Fruit fly (Drosophila melanogaster) whole organism, embryonic: Measurements from ENCODE around the gene SelT.
A peak's percentile ranks its signal among the peaks of the same experiment; 100 is the strongest.

Experiments used
- Antp ChIP-seq: fragments of 200-800 bp; sonication (Bioruptor generic); optimal IDR thresholded peaks from 3 replicates; lab custom pipeline; 2016; ENCODE audit warnings: missing biosample characterization, missing genetic modification characterization
- Blimp-1 ChIP-seq: fragments of 200-800 bp; sonication (Bioruptor generic); optimal IDR thresholded peaks from 3 replicates; lab custom pipeline; 2018; ENCODE audit warnings: missing biosample characterization, missing genetic modification characterization, mild to moderate bottlenecking, moderate library complexity, missing genetic modification reagents
- CG10979 ChIP-seq: fragments of 200-800 bp; sonication (Bioruptor generic); optimal IDR thresholded peaks from 2 replicates; lab custom pipeline; 2018; ENCODE audit warnings: missing biosample characterization, mild to moderate bottlenecking, missing genetic modification characterization, moderate library complexity
- CG11723 ChIP-seq: fragments of 200-800 bp; sonication (Bioruptor generic); optimal IDR thresholded peaks from 2 replicates; lab custom pipeline; 2017; ENCODE audit warnings: missing biosample characterization, mild to moderate bottlenecking, missing genetic modification characterization
- CG12104 ChIP-seq: fragments of 200-800 bp; sonication (Bioruptor generic); optimal IDR thresholded peaks from 3 replicates; lab custom pipeline; 2016; ENCODE audit warnings: missing biosample characterization, missing genetic modification characterization
- CG1233 ChIP-seq: fragments of 200-800 bp; sonication (Bioruptor generic); optimal IDR thresholded peaks from 4 replicates; lab custom pipeline; 2018; ENCODE audit warnings: missing biosample characterization, mild to moderate bottlenecking, missing genetic modification characterization
- CG13894 ChIP-seq: fragments of 200-800 bp; sonication (Bioruptor generic); optimal IDR thresholded peaks from 3 replicates; lab custom pipeline; 2018; ENCODE audit warnings: missing biosample characterization, mild to moderate bottlenecking, missing genetic modification characterization, moderate library complexity
- CG15073 ChIP-seq: fragments of 200-800 bp; sonication (Bioruptor generic); optimal IDR thresholded peaks from 2 replicates; lab custom pipeline; 2016; ENCODE audit warnings: missing biosample characterization, missing genetic modification characterization
- CG17361 ChIP-seq: fragments of 200-800 bp; sonication (Bioruptor generic); IDR thresholded peaks from 3 replicates; pipeline ENCODE4 v1.3.6; 2022; ENCODE audit warnings: missing biosample characterization, missing genetic modification characterization
- CG17802 ChIP-seq: fragments of 200-800 bp; sonication (Bioruptor generic); optimal IDR thresholded peaks from 2 replicates; lab custom pipeline; 2018; ENCODE audit warnings: missing biosample characterization, mild to moderate bottlenecking, missing genetic modification characterization, moderate library complexity
- CG18262 ChIP-seq: fragments of 200-800 bp; optimal IDR thresholded peaks from 3 replicates; lab custom pipeline; 2019; ENCODE audit warnings: missing biosample characterization, mild to moderate bottlenecking, missing genetic modification characterization, moderate library complexity
- CG2116 ChIP-seq: fragments of 200-800 bp; sonication (Bioruptor generic); optimal IDR thresholded peaks from 3 replicates; lab custom pipeline; 2018; ENCODE audit warnings: missing biosample characterization, mild to moderate bottlenecking, missing genetic modification characterization
- CG2120 ChIP-seq: fragments of 200-800 bp; sonication (Bioruptor generic); optimal IDR thresholded peaks from 3 replicates; lab custom pipeline; 2016; ENCODE audit warnings: missing biosample characterization, missing genetic modification characterization
- CG31365 ChIP-seq: fragments of 200-800 bp; sonication (Bioruptor generic); optimal IDR thresholded peaks from 2 replicates; lab custom pipeline; 2018; ENCODE audit warnings: missing biosample characterization, mild to moderate bottlenecking, missing genetic modification characterization
- CG5953 ChIP-seq: fragments of 200-800 bp; sonication (Bioruptor generic); IDR thresholded peaks from 2 replicates; pipeline ENCODE4 v1.3.6; 2022; ENCODE audit warnings: missing biosample characterization, missing genetic modification characterization
- CG7271 ChIP-seq: fragments of 200-800 bp; sonication (Bioruptor generic); optimal IDR thresholded peaks from 2 replicates; lab custom pipeline; 2018; ENCODE audit warnings: missing biosample characterization, mild to moderate bottlenecking, missing genetic modification characterization, moderate library complexity
- CG8359 ChIP-seq: fragments of 200-800 bp; sonication (Bioruptor generic); optimal IDR thresholded peaks from 2 replicates; lab custom pipeline; 2017; ENCODE audit warnings: missing biosample characterization, mild to moderate bottlenecking, missing genetic modification characterization, borderline replicate concordance
- CG8765 ChIP-seq: fragments of 200-800 bp; sonication (Bioruptor generic); IDR thresholded peaks from 2 replicates; pipeline ENCODE4 v1.3.6; 2022; ENCODE audit warnings: missing biosample characterization, missing genetic modification characterization
- CG9609 ChIP-seq: fragments of 200-800 bp; sonication (Bioruptor generic); optimal IDR thresholded peaks from 3 replicates; lab custom pipeline; 2016; ENCODE audit warnings: missing biosample characterization, missing genetic modification characterization
- CG9817 ChIP-seq: fragments of 200-800 bp; sonication (Bioruptor generic); optimal IDR thresholded peaks from 2 replicates; lab custom pipeline; 2018; ENCODE audit warnings: missing biosample characterization, mild to moderate bottlenecking, missing genetic modification characterization, moderate library complexity
- CTCF ChIP-seq: fragments of 200-800 bp; sonication (Bioruptor generic); optimal IDR thresholded peaks from 2 replicates; lab custom pipeline; 2017; ENCODE audit warnings: missing biosample characterization, mild to moderate bottlenecking, missing genetic modification characterization, moderate library complexity
- D ChIP-seq, 2 experiments: fragments of 200-800 bp in 1 of 2; fragments of >200 bp in 1 of 2; sonication (Bioruptor generic) in 1 of 2; optimal IDR thresholded peaks; 2 replicates in 1 of 2; 3 replicates in 1 of 2; lab custom pipeline; 2017; ENCODE audit warnings: mild to moderate bottlenecking in 1 of 2, missing biosample characterization in 1 of 2, missing genetic modification characterization in 1 of 2, missing genetic modification reagents in 1 of 2
- D19B ChIP-seq: fragments of 200-800 bp; sonication (Bioruptor generic); optimal IDR thresholded peaks from 2 replicates; lab custom pipeline; 2017; ENCODE audit warnings: missing biosample characterization, mild to moderate bottlenecking, missing genetic modification characterization
- Dad ChIP-seq: fragments of 200-800 bp; sonication (Bioruptor generic); optimal IDR thresholded peaks from 3 replicates; lab custom pipeline; 2016; ENCODE audit warnings: missing biosample characterization, missing genetic modification characterization
- ERR ChIP-seq: fragments of 200-800 bp; sonication (Bioruptor generic); optimal IDR thresholded peaks from 2 replicates; lab custom pipeline; 2016; ENCODE audit warnings: missing biosample characterization, missing genetic modification characterization
- Elba2 ChIP-seq: fragments of 200-800 bp; sonication (Bioruptor generic); optimal IDR thresholded peaks from 3 replicates; lab custom pipeline; 2016; ENCODE audit warnings: missing biosample characterization, missing genetic modification characterization
- HmgD ChIP-seq: fragments of 200-800 bp; sonication (Bioruptor generic); optimal IDR thresholded peaks from 3 replicates; lab custom pipeline; 2016; ENCODE audit warnings: missing biosample characterization, missing genetic modification characterization
- NFAT ChIP-seq: fragments of 200-800 bp; sonication (Bioruptor generic); IDR thresholded peaks from 2 replicates; pipeline ENCODE4 v1.3.6; 2022; ENCODE audit warnings: missing biosample characterization, missing genetic modification characterization
- Nf-YC ChIP-seq: fragments of 200-800 bp; optimal IDR thresholded peaks from 3 replicates; lab custom pipeline; 2019; ENCODE audit warnings: missing biosample characterization, mild to moderate bottlenecking, missing genetic modification characterization, moderate library complexity
- Sin3A ChIP-seq: fragments of >200 bp; optimal IDR thresholded peaks from 2 replicates; lab custom pipeline; 2018
- Spps ChIP-seq: fragments of 200-800 bp; sonication (Bioruptor generic); optimal IDR thresholded peaks from 2 replicates; lab custom pipeline; 2018; ENCODE audit warnings: missing biosample characterization, mild to moderate bottlenecking, missing genetic modification characterization
- Vsx1 ChIP-seq: fragments of 200-800 bp; sonication (Bioruptor generic); optimal IDR thresholded peaks from 2 replicates; lab custom pipeline; 2017; ENCODE audit warnings: missing biosample characterization, mild to moderate bottlenecking, missing genetic modification characterization, missing genetic modification reagents
- Xbp1 ChIP-seq: fragments of 200-800 bp; sonication (Bioruptor generic); optimal IDR thresholded peaks from 3 replicates; lab custom pipeline; 2016; ENCODE audit warnings: missing biosample characterization, mild to moderate bottlenecking, missing genetic modification characterization
- ase ChIP-seq: fragments of 200-800 bp; sonication (Bioruptor generic); IDR thresholded peaks from 3 replicates; pipeline ENCODE4 v1.3.6; 2022; ENCODE audit warnings: missing biosample characterization, missing genetic modification characterization
- dan ChIP-seq: fragments of 200-800 bp; sonication (Bioruptor generic); IDR thresholded peaks from 2 replicates; pipeline ENCODE4 v1.3.6; 2022; ENCODE audit warnings: missing biosample characterization, missing genetic modification characterization
- hkb ChIP-seq, 2 experiments: fragments of 200-800 bp in 1 of 2; fragments of >200 bp in 1 of 2; sonication (Bioruptor generic) in 1 of 2; IDR thresholded peaks in 1 of 2; optimal IDR thresholded peaks in 1 of 2; 2 replicates each; pipeline versions ENCODE4 v1.3.6 to Lab custom; 2017 to 2022; ENCODE audit warnings: missing biosample characterization in 1 of 2, missing genetic modification characterization in 1 of 2
- kah ChIP-seq: fragments of 200-800 bp; sonication (Bioruptor generic); optimal IDR thresholded peaks from 2 replicates; lab custom pipeline; 2018; ENCODE audit warnings: missing biosample characterization, mild to moderate bottlenecking, missing genetic modification characterization
- onecut ChIP-seq: fragments of 200-800 bp; sonication (Bioruptor generic); IDR thresholded peaks from 2 replicates; pipeline ENCODE4 v1.3.6; 2022; ENCODE audit warnings: missing biosample characterization, missing genetic modification characterization
- org-1 ChIP-seq: fragments of 200-800 bp; sonication (Bioruptor generic); optimal IDR thresholded peaks from 2 replicates; lab custom pipeline; 2017; ENCODE audit warnings: missing biosample characterization, missing genetic modification characterization
- pnt ChIP-seq: fragments of 200-800 bp; sonication (Bioruptor generic); optimal IDR thresholded peaks from 3 replicates; lab custom pipeline; 2016; ENCODE audit warnings: missing biosample characterization, missing genetic modification characterization
- pum ChIP-seq: fragments of 200-800 bp; sonication (Bioruptor generic); optimal IDR thresholded peaks from 2 replicates; lab custom pipeline; 2016; ENCODE audit warnings: missing biosample characterization, missing genetic modification characterization
- repo ChIP-seq: fragments of 200-800 bp; sonication (Bioruptor generic); optimal IDR thresholded peaks from 2 replicates; lab custom pipeline; 2016; ENCODE audit warnings: missing biosample characterization, missing genetic modification characterization
- rib ChIP-seq: fragments of 200-800 bp; sonication (Bioruptor generic); IDR thresholded peaks from 2 replicates; pipeline ENCODE4 v1.3.6; 2022; ENCODE audit warnings: missing biosample characterization, missing genetic modification characterization
- ro ChIP-seq: fragments of 200-800 bp; sonication (Bioruptor generic); IDR thresholded peaks from 2 replicates; pipeline ENCODE4 v1.3.6; 2022; ENCODE audit warnings: missing biosample characterization, missing genetic modification characterization
- sens ChIP-seq: fragments of 200-800 bp; sonication (Bioruptor generic); peaks from one replicate; lab custom pipeline; 2016; ENCODE audit warnings: missing biosample characterization, missing genetic modification characterization
- sisA ChIP-seq: fragments of 200-800 bp; sonication (Bioruptor generic); IDR thresholded peaks from 2 replicates; pipeline ENCODE4 v1.3.6; 2022; ENCODE audit warnings: missing biosample characterization, missing genetic modification characterization
- sr ChIP-seq: fragments of 200-800 bp; sonication (Bioruptor generic); IDR thresholded peaks from 3 replicates; pipeline ENCODE4 v1.3.6; 2022; ENCODE audit warnings: missing biosample characterization, missing genetic modification characterization
- tio ChIP-seq: fragments of 200-800 bp; sonication (Bioruptor generic); optimal IDR thresholded peaks from 2 replicates; lab custom pipeline; 2017; ENCODE audit warnings: missing biosample characterization, missing genetic modification characterization, inconsistent platforms
- ttk ChIP-seq: fragments of 200-800 bp; sonication (Bioruptor generic); IDR thresholded peaks from 2 replicates; pipeline ENCODE4 v2.1.2; 2022; ENCODE audit warnings: missing biosample characterization, missing genetic modification characterization
- zf30C ChIP-seq: fragments of 200-800 bp; sonication (Bioruptor generic); optimal IDR thresholded peaks from 3 replicates; lab custom pipeline; 2018; ENCODE audit warnings: missing biosample characterization, mild to moderate bottlenecking, missing genetic modification characterization

Gene SelT

dm6 chr2L:5000919-5001581 lies 9.7 kb upstream of the SelT start (continued):
- TF ChIP-seq Vsx1 (GFP tag; lab: Kevin White, UChicago) (no peak), HmgD (GFP tag; lab: Kevin White, UChicago) (peak; percentile 81), pum (no peak), CG7271 (no peak), kah (GFP tag; lab: Kevin White, UChicago) (no peak), Elba2 (no peak), dan (GFP tag; lab: Robert Waterston, UW) (peak; percentile 66), CG2116 (no peak), Xbp1 (no peak), NFAT (GFP tag; lab: Robert Waterston, UW) (peak; percentile 35), CG9817 (tag; lab: Kevin White, UChicago) (no peak), ERR (peak; percentile 49), CG8765 (GFP tag; lab: Robert Waterston, UW) (peak; percentile 52; the same call in 1 of the 2 replicates), ase (GFP tag; lab: Robert Waterston, UW) (peak; percentile 44; the same call in 2 of the 3 replicates), Antp (GFP tag; lab: Kevin White, UChicago) (peak; percentile 48), Blimp-1 (GFP tag; lab: Kevin White, UChicago) (peak; percentile 48), org-1 (GFP tag; lab: Kevin White, UChicago) (no peak), D19B (GFP tag; lab: Kevin White, UChicago) (no peak), CG10979 (no peak), onecut (GFP tag; lab: Robert Waterston, UW) (no peak), CG2120 (no peak), ro (GFP tag; lab: Robert Waterston, UW) (no peak), zf30C (no peak), sisA (GFP tag; lab: Robert Waterston, UW) (peak; percentile 3; the same call in 1 of the 2 replicates), CG9609 (GFP tag; lab: Kevin White, UChicago) (no peak), repo (GFP tag; lab: Kevin White, UChicago) (no peak), Dad (no peak), CG31365 (tag; lab: Kevin White, UChicago) (peak; percentile 100), CG1233 (GFP tag; lab: Kevin White, UChicago) (no peak), Sin3A (lab: Kevin White, UChicago) (peak; percentile 4), CG15073 (GFP tag; lab: Kevin White, UChicago) (no peak), CG17802 (tag; lab: Kevin White, UChicago) (no peak), CG11723 (GFP tag; lab: Kevin White, UChicago) (no peak), CG5953 (GFP tag; lab: Robert Waterston, UW) (peak; percentile 52; the same call in 1 of the 2 replicates), CG13894 (tag; lab: Kevin White, UChicago) (peak; percentile 72), D (optimal IDR thresholded peaks at IDR 0.05; lab: Kevin White, UChicago) (peak; percentile 57), D (GFP tag; optimal IDR thresholded peaks at IDR 0.05; lab: Kevin White, UChicago) (no peak), hkb (optimal IDR thresholded peaks at IDR 0.05; lab: Kevin White, UChicago) (peak; percentile 41), hkb (GFP tag; IDR thresholded peaks at IDR 0.05; lab: Robert Waterston, UW) (no peak), Nf-YC (tag; lab: Kevin White, UChicago) (peak; percentile 20), CG12104 (no peak), CTCF (peak; percentile 33), CG17361 (peak; percentile 5; the same call in 1 of the 3 replicates), tio (GFP tag; lab: Kevin White, UChicago) (no peak), rib (GFP tag; lab: Robert Waterston, UW) (peak; percentile 84), pnt (GFP tag; lab: Kevin White, UChicago) (no peak), sens (GFP tag; lab: Kevin White, UChicago) (peak; percentile 11), ttk (GFP tag; lab: Robert Waterston, UW) (no peak; the same call in 1 of the 2 replicates), Spps (no peak), CG18262 (tag; lab: Kevin White, UChicago) (no peak), CG8359 (GFP tag; lab: Kevin White, UChicago) (no peak), sr (GFP tag; lab: Robert Waterston, UW) (0 out of 3 replicates have a peak, but pooled peaks have one; percentile 7)
